Fruit fly (Drosophila melanogaster): Measurements from ENCODE around the gene CG9577.
A peak's percentile ranks its signal among the peaks of the same experiment; 100 is the strongest.

- TF ChIP-seq EcR (GFP tag; optimal IDR thresholded peaks at IDR 0.05) (peak; percentile 87), CG17806 (tag; optimal IDR thresholded peaks at IDR 0.05) (peak; percentile 32), CG9948 (tag; optimal IDR thresholded peaks at IDR 0.05) (no peak), CG15710 (tag; optimal IDR thresholded peaks at IDR 0.05) (peak; percentile 37), CG13204 (GFP tag; optimal IDR thresholded peaks at IDR 0.05) (peak; percentile 82), Snoo (tag; optimal IDR thresholded peaks at IDR 0.05) (peak; percentile 39), gl (tag; optimal IDR thresholded peaks at IDR 0.05) (peak; percentile 93), CG8301 (tag; optimal IDR thresholded peaks at IDR 0.05) (peak; percentile 48)
Measured at dm6 chrX:20166484-20167038, at the start of gene CG9577.

Data from whole organism, pupa.